Worm (Caenorhabditis elegans) whole organism, early embryonic: Measurements from ENCODE around the gene srx-45.

Experiments
- B0310.2 ChIP-seq: sonication (generic microtip); optimal IDR thresholded peaks from 2 replicates; lab custom pipeline; 2016; ENCODE audit warnings: mild to moderate bottlenecking, missing genetic modification characterization, missing compliant biosample characterization
- F13C5.2 ChIP-seq: sonication (generic microtip); optimal IDR thresholded peaks from 2 replicates; lab custom pipeline; 2017; ENCODE audit warnings: mild to moderate bottlenecking, missing genetic modification characterization, inconsistent platforms, missing compliant biosample characterization
- aly-1 ChIP-seq: sonication (generic microtip); optimal IDR thresholded peaks from 2 replicates; lab custom pipeline; 2016; ENCODE audit warnings: missing genetic modification characterization, missing compliant biosample characterization
- ama-1 ChIP-seq: fragments of 150-350 bp; optimal IDR thresholded peaks from 2 replicates; lab custom pipeline; 2014
- ceh-13 ChIP-seq: fragments of 200-800 bp; sonication (Bioruptor generic); optimal IDR thresholded peaks from 2 replicates; lab custom pipeline; 2018; ENCODE audit warnings: mild to moderate bottlenecking, missing genetic modification characterization, missing compliant biosample characterization
- ceh-36 ChIP-seq: sonication (generic microtip); optimal IDR thresholded peaks from 2 replicates; lab custom pipeline; 2016; ENCODE audit warnings: missing genetic modification characterization, inconsistent platforms, missing compliant biosample characterization
- ets-7 ChIP-seq: sonication (generic microtip); optimal IDR thresholded peaks from 2 replicates; lab custom pipeline; 2016; ENCODE audit warnings: missing genotype, missing genetic modification characterization, missing compliant biosample characterization
- flt-1 ChIP-seq: fragments of 200-800 bp; sonication (Bioruptor generic); IDR thresholded peaks from 2 replicates; pipeline ENCODE4 v1.3.6; 2022; ENCODE audit warnings: missing genetic modification characterization, missing compliant biosample characterization
- hmbx-1 ChIP-seq: sonication (generic microtip); optimal IDR thresholded peaks from 2 replicates; lab custom pipeline; 2016; ENCODE audit warnings: mild to moderate bottlenecking, missing genetic modification characterization, missing compliant biosample characterization
- hmg-4 ChIP-seq: fragments of 200-800 bp; sonication (Bioruptor generic); optimal IDR thresholded peaks from 2 replicates; lab custom pipeline; 2018; ENCODE audit warnings: mild to moderate bottlenecking, missing genetic modification characterization, missing compliant biosample characterization
- hnd-1 ChIP-seq: sonication (generic microtip); optimal IDR thresholded peaks from 2 replicates; lab custom pipeline; 2016; ENCODE audit warnings: missing genetic modification characterization, missing compliant biosample characterization
- pes-1 ChIP-seq: fragments of 200-800 bp; sonication (Bioruptor generic); IDR thresholded peaks from 2 replicates; pipeline ENCODE4 v1.3.6; 2022; ENCODE audit warnings: missing genetic modification reagents, missing genetic modification characterization, missing compliant biosample characterization
- scrt-1 ChIP-seq: fragments of 200-800 bp; sonication (Bioruptor generic); IDR thresholded peaks from 2 replicates; pipeline ENCODE4 v1.3.6; 2022; ENCODE audit warnings: missing genetic modification characterization, missing compliant biosample characterization
- sea-1 ChIP-seq: fragments of 200-800 bp; sonication (Bioruptor generic); conservative IDR thresholded peaks from 2 replicates; pipeline ENCODE4 v1.3.6; 2022; ENCODE audit warnings: missing genetic modification characterization, missing compliant biosample characterization
- tbx-11 ChIP-seq: fragments of 200-800 bp; sonication (Bioruptor generic); IDR thresholded peaks from 2 replicates; pipeline ENCODE4 v1.3.6; 2022; ENCODE audit warnings: missing genetic modification characterization, missing compliant biosample characterization
- tbx-37 ChIP-seq: fragments of 200-800 bp; sonication (Bioruptor generic); conservative IDR thresholded peaks from 2 replicates; pipeline ENCODE4 v1.3.6; 2022; ENCODE audit warnings: missing genetic modification reagents, missing genetic modification characterization, missing compliant biosample characterization
- tra-4 ChIP-seq: sonication (generic microtip); optimal IDR thresholded peaks from 2 replicates; lab custom pipeline; 2017; ENCODE audit warnings: missing genetic modification characterization, missing compliant biosample characterization

srx-45 gene

DNA sequence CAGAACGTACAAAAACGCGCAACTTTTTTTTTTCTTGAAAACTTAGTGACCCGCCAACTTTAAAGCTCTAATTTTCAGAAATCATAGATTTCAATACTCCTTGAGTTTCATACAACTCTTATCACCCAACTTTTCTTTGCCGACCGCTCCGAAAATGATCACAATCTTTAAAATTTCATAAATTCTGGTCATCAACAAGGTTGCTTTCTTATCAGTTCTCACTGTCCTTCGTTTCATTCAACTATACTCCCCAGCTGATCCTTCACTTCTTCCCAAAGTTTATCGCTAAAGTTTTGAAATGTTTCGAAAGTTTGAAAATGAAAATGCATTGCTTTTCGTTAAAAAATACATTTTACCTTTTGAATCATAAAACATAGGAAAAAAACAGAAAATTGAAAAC lies 50.7 kb downstream of the srx-45 start:
- no peak for TF ChIP-seq hmbx-1 (tag; lab: Kevin White, UChicago)
- TF ChIP-seq tbx-11: no peak
- no peak for TF ChIP-seq hnd-1 (tag; lab: Kevin White, UChicago)
- no peak for TF ChIP-seq ama-1 (lab: Kevin White, UChicago)
- TF ChIP-seq tra-4 (tag; lab: Kevin White, UChicago): no peak
- TF ChIP-seq F13C5.2 (tag; lab: Kevin White, UChicago): no peak
- no peak for TF ChIP-seq ceh-13 (GFP tag; lab: Kevin White, UChicago)
- TF ChIP-seq hmg-4 (GFP tag; lab: Kevin White, UChicago): no peak
- no peak for TF ChIP-seq ceh-36
- TF ChIP-seq pes-1 (GFP tag; lab: Robert Waterston, UW): no peak

DNA sequence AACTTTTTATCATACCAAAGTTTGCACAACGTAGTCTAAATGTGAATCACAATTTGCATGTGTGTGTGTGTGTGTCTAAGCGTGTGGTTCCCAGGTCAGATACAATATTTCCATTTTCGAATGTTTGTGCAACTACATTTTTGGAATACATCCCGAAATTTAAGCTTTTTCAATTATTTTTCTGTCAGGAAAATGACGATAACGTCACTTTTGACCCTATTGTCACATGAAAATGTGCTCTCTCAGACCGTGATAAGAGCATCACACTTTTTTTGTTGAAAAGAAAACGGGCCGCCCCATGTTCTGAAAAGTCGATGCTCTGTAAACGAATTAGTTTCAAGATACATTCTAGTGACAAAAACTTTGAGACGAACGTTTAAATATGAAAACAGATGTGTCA lies 51.5 kb downstream of the srx-45 start:
- TF ChIP-seq hmbx-1 (tag; lab: Kevin White, UChicago) (no peak), flt-1 (GFP tag; lab: Robert Waterston, UW) (no peak), ceh-13 (GFP tag; lab: Kevin White, UChicago) (no peak), scrt-1 (GFP tag; lab: Robert Waterston, UW) (no peak), F13C5.2 (tag; lab: Kevin White, UChicago) (no peak), ama-1 (lab: Kevin White, UChicago) (no peak), tbx-37 (GFP tag; lab: Robert Waterston, UW) (no peak), ets-7 (tag; lab: Kevin White, UChicago) (no peak), sea-1 (GFP tag; lab: Robert Waterston, UW) (no peak), B0310.2 (tag; lab: Kevin White, UChicago) (no peak), hmg-4 (GFP tag; lab: Kevin White, UChicago) (no peak), pes-1 (GFP tag; lab: Robert Waterston, UW) (no peak), tbx-11 (no peak), ceh-36 (no peak), aly-1 (tag; lab: Kevin White, UChicago) (no peak), hnd-1 (tag; lab: Kevin White, UChicago) (no peak)
